Fruit fly (Drosophila melanogaster) whole organism: ENCODE results near the gene CG12986.

ENCODE experiments used
- CG8478 ChIP-seq: fragments of >200 bp; optimal IDR thresholded peaks from 2 replicates; lab custom pipeline; 2018; ENCODE audit warnings: inconsistent platforms
- Dll ChIP-seq: fragments of >200 bp; optimal IDR thresholded peaks from 2 replicates; lab custom pipeline; 2017
- pan ChIP-seq: fragments of >200 bp; optimal IDR thresholded peaks from 2 replicates; lab custom pipeline; 2017
- psq ChIP-seq: fragments of >200 bp; optimal IDR thresholded peaks from 2 replicates; lab custom pipeline; 2017
- usp ChIP-seq: fragments of >200 bp; optimal IDR thresholded peaks from 2 replicates; lab custom pipeline; 2017; ENCODE audit warnings: missing biosample characterization, missing genetic modification characterization, mixed read lengths

dm6 chrX:17790710-17791109 is 28.8 kb downstream of the CG12986 start, which contains the start of gene OdsH:
- TF ChIP-seq psq (lab: Kevin White, UChicago), result no peak
- TF ChIP-seq pan (lab: Kevin White, UChicago), result no peak
- TF ChIP-seq usp, result no peak
- TF ChIP-seq CG8478 (lab: Kevin White, UChicago), result no peak
- TF ChIP-seq Dll (lab: Kevin White, UChicago), result no peak
